Fruit fly (Drosophila melanogaster) whole organism, embryonic: Measurements from ENCODE around the gene MAPk-Ak2.

Experiments used
- Blimp-1 ChIP-seq: fragments of 200-800 bp; sonication (Bioruptor generic); optimal IDR thresholded peaks from 3 replicates; lab custom pipeline; 2018; ENCODE audit warnings: missing biosample characterization, missing genetic modification characterization, mild to moderate bottlenecking, moderate library complexity, missing genetic modification reagents
- C15 ChIP-seq: fragments of 200-800 bp; sonication (Bioruptor generic); IDR thresholded peaks from 3 replicates; pipeline ENCODE4 v1.3.6; 2022; ENCODE audit warnings: missing biosample characterization, missing genetic modification characterization
- CG10321 ChIP-seq: fragments of 200-800 bp; sonication (Bioruptor generic); IDR thresholded peaks from 2 replicates; pipeline ENCODE4 v1.3.6; 2022; ENCODE audit warnings: missing biosample characterization, missing genetic modification characterization
- CG12155 ChIP-seq: fragments of 200-800 bp; sonication (Bioruptor generic); optimal IDR thresholded peaks from 3 replicates; lab custom pipeline; 2016; ENCODE audit warnings: missing biosample characterization, missing genetic modification characterization
- CG12236 ChIP-seq: fragments of 200-800 bp; sonication (Bioruptor generic); optimal IDR thresholded peaks from 2 replicates; lab custom pipeline; 2016; ENCODE audit warnings: missing biosample characterization, missing genetic modification characterization
- CG13123 ChIP-seq: fragments of 200-800 bp; sonication (Bioruptor generic); optimal IDR thresholded peaks from 2 replicates; lab custom pipeline; 2016; ENCODE audit warnings: missing biosample characterization, missing genetic modification characterization
- CG13775 ChIP-seq: fragments of 200-800 bp; sonication (Bioruptor generic); optimal IDR thresholded peaks from 3 replicates; lab custom pipeline; 2017; ENCODE audit warnings: missing biosample characterization, mild to moderate bottlenecking, missing genetic modification characterization
- CG14441 ChIP-seq: fragments of 200-800 bp; sonication (Bioruptor generic); IDR thresholded peaks from 2 replicates; pipeline ENCODE4 v1.3.6; 2022; ENCODE audit warnings: missing biosample characterization, missing genetic modification characterization
- CG15269 ChIP-seq: fragments of 200-800 bp; sonication (Bioruptor generic); optimal IDR thresholded peaks from 2 replicates; lab custom pipeline; 2018; ENCODE audit warnings: missing biosample characterization, mild to moderate bottlenecking, missing genetic modification characterization, moderate library complexity
- CG15479 ChIP-seq: fragments of 200-800 bp; sonication (Bioruptor generic); optimal IDR thresholded peaks from 3 replicates; lab custom pipeline; 2019; ENCODE audit warnings: missing biosample characterization, mild to moderate bottlenecking, missing genetic modification characterization, moderate library complexity
- CG17568 ChIP-seq: fragments of 200-800 bp; sonication (Bioruptor generic); optimal IDR thresholded peaks from 2 replicates; lab custom pipeline; 2018; ENCODE audit warnings: missing biosample characterization, mild to moderate bottlenecking, missing genetic modification characterization, moderate library complexity
- CG2199 ChIP-seq: fragments of 200-800 bp; sonication (Bioruptor generic); IDR thresholded peaks from 3 replicates; pipeline ENCODE4 v1.3.6; 2022; ENCODE audit warnings: missing biosample characterization, missing genetic modification characterization
- CG30431 ChIP-seq: fragments of 200-800 bp; sonication (Bioruptor generic); optimal IDR thresholded peaks from 2 replicates; lab custom pipeline; 2017; ENCODE audit warnings: missing biosample characterization, missing genetic modification characterization
- CG34422 ChIP-seq: fragments of 200-800 bp; sonication (Bioruptor generic); IDR thresholded peaks from 3 replicates; pipeline ENCODE4 v1.3.6; 2022; ENCODE audit warnings: missing biosample characterization, missing genetic modification characterization
- CG4854 ChIP-seq: fragments of 200-800 bp; sonication (Bioruptor generic); optimal IDR thresholded peaks from 2 replicates; lab custom pipeline; 2016; ENCODE audit warnings: missing biosample characterization, missing genetic modification characterization, inconsistent platforms
- CG6254 ChIP-seq: fragments of 200-800 bp; sonication (Bioruptor generic); optimal IDR thresholded peaks from 3 replicates; lab custom pipeline; 2017; ENCODE audit warnings: mild to moderate bottlenecking, missing biosample characterization, missing genetic modification reagents, missing genetic modification characterization
- CG7372 ChIP-seq: fragments of 200-800 bp; sonication (Bioruptor generic); IDR thresholded peaks from 2 replicates; pipeline ENCODE4 v1.3.6; 2022; ENCODE audit warnings: missing biosample characterization, missing genetic modification characterization
- CG7745 ChIP-seq: fragments of 200-800 bp; sonication (Bioruptor generic); optimal IDR thresholded peaks from 2 replicates; lab custom pipeline; 2018; ENCODE audit warnings: missing biosample characterization, mild to moderate bottlenecking, missing genetic modification characterization, moderate library complexity
- Dad ChIP-seq: fragments of 200-800 bp; sonication (Bioruptor generic); optimal IDR thresholded peaks from 3 replicates; lab custom pipeline; 2016; ENCODE audit warnings: missing biosample characterization, missing genetic modification characterization
- Dref ChIP-seq: fragments of 200-800 bp; sonication (Bioruptor generic); IDR thresholded peaks from 2 replicates; pipeline ENCODE4 v1.3.6; 2022; ENCODE audit warnings: missing biosample characterization, missing genetic modification characterization
- Ets97D ChIP-seq: fragments of 200-800 bp; sonication (Bioruptor generic); optimal IDR thresholded peaks from 3 replicates; lab custom pipeline; 2016; ENCODE audit warnings: missing biosample characterization, missing genetic modification characterization
- Fer2 ChIP-seq: fragments of 200-800 bp; sonication (Bioruptor generic); optimal IDR thresholded peaks from 2 replicates; lab custom pipeline; 2018; ENCODE audit warnings: missing biosample characterization, mild to moderate bottlenecking, missing genetic modification characterization, moderate library complexity
- GATAe ChIP-seq: fragments of 200-800 bp; sonication (Bioruptor generic); conservative IDR thresholded peaks from 2 replicates; pipeline ENCODE4 v1.3.6; 2022; ENCODE audit warnings: missing biosample characterization, missing genetic modification characterization
- Gug ChIP-seq: fragments of 200-800 bp; sonication (Bioruptor generic); IDR thresholded peaks from 4 replicates; pipeline ENCODE4 v1.3.6; 2022; ENCODE audit warnings: missing biosample characterization, missing genetic modification characterization
- H15 ChIP-seq: fragments of 200-800 bp; sonication (Bioruptor generic); IDR thresholded peaks from 3 replicates; pipeline ENCODE4 v1.3.6; 2022; ENCODE audit warnings: missing biosample characterization, missing genetic modification characterization
- HLH4C ChIP-seq: fragments of 200-800 bp; sonication (Bioruptor generic); IDR thresholded peaks from 3 replicates; pipeline ENCODE4 v1.3.6; 2022; ENCODE audit warnings: missing biosample characterization, missing genetic modification characterization; ENCODE audit not compliant: partially characterized antibody
- Hmr ChIP-seq: fragments of 200-800 bp; sonication (Bioruptor generic); optimal IDR thresholded peaks from 3 replicates; lab custom pipeline; 2017; ENCODE audit warnings: mild to moderate bottlenecking, missing biosample characterization, missing genetic modification reagents, missing genetic modification characterization
- Hr39 ChIP-seq: fragments of >200 bp; optimal IDR thresholded peaks from 2 replicates; lab custom pipeline; 2017
- Hsf ChIP-seq: fragments of 200-800 bp; sonication (Bioruptor generic); optimal IDR thresholded peaks from 3 replicates; lab custom pipeline; 2016; ENCODE audit warnings: missing biosample characterization, missing genetic modification characterization
- Mad ChIP-seq: fragments of 200-800 bp; sonication (Bioruptor generic); optimal IDR thresholded peaks from 2 replicates; lab custom pipeline; 2016; ENCODE audit warnings: missing biosample characterization, missing genetic modification characterization
- NC2β ChIP-seq: fragments of 200-800 bp; sonication (Bioruptor generic); optimal IDR thresholded peaks from 2 replicates; lab custom pipeline; 2016; ENCODE audit warnings: missing biosample characterization, missing genetic modification characterization
- NFAT ChIP-seq: fragments of 200-800 bp; sonication (Bioruptor generic); IDR thresholded peaks from 2 replicates; pipeline ENCODE4 v1.3.6; 2022; ENCODE audit warnings: missing biosample characterization, missing genetic modification characterization
- Rfx ChIP-seq: fragments of 200-800 bp; sonication (Bioruptor generic); IDR thresholded peaks from 2 replicates; pipeline ENCODE4 v1.3.6; 2022; ENCODE audit warnings: missing biosample characterization, missing genetic modification characterization
- Taf1 ChIP-seq: fragments of 200-800 bp; sonication (Bioruptor generic); IDR thresholded peaks from 2 replicates; pipeline ENCODE4 v1.3.6; 2022; ENCODE audit warnings: missing biosample characterization, missing genetic modification characterization
- Trl ChIP-seq, 3 experiments: fragments of >200 bp in 2 of 3; fragments of 200-800 bp in 1 of 3; sonication (Bioruptor generic) in 1 of 3; optimal IDR thresholded peaks; 2 replicates in 1 of 3; 3 replicates in 2 of 3; lab custom pipeline; 2016 to 2017; ENCODE audit warnings: missing biosample characterization in 1 of 3, missing genetic modification characterization in 1 of 3
- aop ChIP-seq: fragments of 200-800 bp; sonication (Bioruptor generic); IDR thresholded peaks from 2 replicates; pipeline ENCODE4 v1.3.6; 2022; ENCODE audit warnings: missing biosample characterization, missing genetic modification characterization
- ara ChIP-seq: fragments of 200-800 bp; sonication (Bioruptor generic); IDR thresholded peaks from 2 replicates; pipeline ENCODE4 v1.3.6; 2022; ENCODE audit warnings: missing biosample characterization, missing genetic modification characterization
- dati ChIP-seq: fragments of 200-800 bp; sonication (Bioruptor generic); IDR thresholded peaks from 2 replicates; pipeline ENCODE4 v1.3.6; 2022; ENCODE audit warnings: missing biosample characterization, missing genetic modification characterization
- gce ChIP-seq: fragments of 200-800 bp; sonication (Bioruptor generic); IDR thresholded peaks from 3 replicates; pipeline ENCODE4 v1.3.6; 2022; ENCODE audit warnings: missing biosample characterization, missing genetic modification characterization
- her ChIP-seq: fragments of 200-800 bp; sonication (Bioruptor generic); optimal IDR thresholded peaks from 2 replicates; lab custom pipeline; 2016; ENCODE audit warnings: missing biosample characterization, missing genetic modification characterization
- ind ChIP-seq: fragments of 200-800 bp; sonication (Bioruptor generic); optimal IDR thresholded peaks from 3 replicates; lab custom pipeline; 2016; ENCODE audit warnings: missing biosample characterization, missing genetic modification characterization
- kah ChIP-seq: fragments of 200-800 bp; sonication (Bioruptor generic); optimal IDR thresholded peaks from 2 replicates; lab custom pipeline; 2018; ENCODE audit warnings: missing biosample characterization, mild to moderate bottlenecking, missing genetic modification characterization
- kay ChIP-seq: fragments of 200-800 bp; sonication (Bioruptor generic); optimal IDR thresholded peaks from 2 replicates; lab custom pipeline; 2016; ENCODE audit warnings: missing biosample characterization, missing genetic modification characterization
- mam ChIP-seq: fragments of 200-800 bp; sonication (Bioruptor generic); optimal IDR thresholded peaks from 3 replicates; lab custom pipeline; 2016; ENCODE audit warnings: missing biosample characterization, missing genetic modification characterization
- oc ChIP-seq: fragments of 200-800 bp; sonication (Bioruptor generic); optimal IDR thresholded peaks from 2 replicates; lab custom pipeline; 2018; ENCODE audit warnings: missing biosample characterization, mild to moderate bottlenecking, missing genetic modification characterization, moderate library complexity
- sc ChIP-seq, 3 experiments: fragments of >200 bp in 2 of 3; fragments of 200-800 bp in 1 of 3; sonication (Bioruptor generic) in 1 of 3; optimal IDR thresholded peaks; 2 replicates in 2 of 3; 3 replicates in 1 of 3; lab custom pipeline; 2017; ENCODE audit warnings: mild to moderate bottlenecking in 1 of 3, missing biosample characterization in 1 of 3, missing genetic modification characterization in 1 of 3, missing genetic modification reagents in 1 of 3
- trem ChIP-seq: fragments of 200-800 bp; optimal IDR thresholded peaks from 3 replicates; lab custom pipeline; 2019; ENCODE audit warnings: missing biosample characterization, mild to moderate bottlenecking, missing genetic modification characterization, moderate library complexity
- vnd ChIP-seq: fragments of 200-800 bp; sonication (Bioruptor generic); IDR thresholded peaks from 3 replicates; pipeline ENCODE4 v1.3.6; 2022; ENCODE audit warnings: missing biosample characterization, missing genetic modification characterization; ENCODE audit not compliant: partially characterized antibody
- z ChIP-seq: fragments of 200-800 bp; sonication (Bioruptor generic); IDR thresholded peaks from 3 replicates; pipeline ENCODE4 v1.3.6; 2022; ENCODE audit warnings: missing biosample characterization, missing genetic modification characterization
- zfh2 ChIP-seq: fragments of 200-800 bp; sonication (Bioruptor generic); optimal IDR thresholded peaks from 2 replicates; lab custom pipeline; 2016; ENCODE audit warnings: missing biosample characterization, missing genetic modification characterization

The MAPk-Ak2 gene

DNA sequence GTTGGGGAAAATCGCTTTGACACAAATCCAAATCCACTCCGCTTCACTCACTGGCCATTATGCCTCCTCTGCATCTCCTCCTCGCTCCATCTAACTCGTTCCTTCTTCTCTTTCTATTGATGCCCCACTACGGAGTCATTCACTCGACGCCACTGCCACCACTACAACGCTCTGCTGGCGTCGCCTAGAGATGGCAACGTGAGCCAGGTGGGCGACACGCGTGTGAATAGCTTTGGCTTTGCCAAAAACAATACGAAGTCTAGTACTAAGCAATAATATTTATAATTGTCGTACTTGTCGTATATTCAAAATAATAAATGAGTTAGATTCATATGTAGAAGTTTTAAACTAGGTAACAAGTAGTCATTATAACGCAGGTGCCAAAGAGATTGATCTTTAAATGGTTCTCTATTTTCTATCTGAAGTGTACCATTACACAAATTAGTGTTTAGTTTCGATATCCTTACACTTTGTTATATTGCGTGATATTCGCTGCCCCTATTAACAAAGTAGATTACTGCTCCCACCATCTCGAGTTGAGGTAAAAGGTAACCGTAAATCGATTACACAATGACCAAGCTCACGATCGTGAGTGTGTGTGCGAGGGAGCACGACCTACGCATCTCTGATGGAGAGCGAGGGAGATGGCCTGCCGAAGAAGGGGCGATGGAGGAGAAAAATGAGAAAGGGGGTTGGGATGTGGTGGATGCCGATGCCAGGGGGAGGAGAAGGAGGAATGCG lies 18.8 kb downstream of the MAPk-Ak2 start (continued):
- TF ChIP-seq zfh2 (GFP tag; lab: Kevin White, UChicago) (peak; percentile 23), sc (optimal IDR thresholded peaks at IDR 0.05; lab: Kevin White, UChicago) (no peak), sc (GFP tag; optimal IDR thresholded peaks at IDR 0.05; lab: Kevin White, UChicago) (no peak), CG12236 (GFP tag; lab: Kevin White, UChicago) (no peak), Blimp-1 (GFP tag; lab: Kevin White, UChicago) (peak; percentile 20), C15 (GFP tag; lab: Robert Waterston, UW) (no peak), CG34422 (0 out of 3 replicates have a peak, but pooled peaks have one; percentile 13), kah (peak; percentile 25), Mad (GFP tag; lab: Kevin White, UChicago) (no peak), kay (GFP tag; lab: Kevin White, UChicago) (no peak), oc (tag; lab: Kevin White, UChicago) (no peak), gce (GFP tag; lab: Robert Waterston, UW) (no peak), Gug (GFP tag; lab: Robert Waterston, UW) (peak; percentile 61; the same call in 1 of the 4 replicates), mam (GFP tag; lab: Kevin White, UChicago) (peak; percentile 50), Taf1 (GFP tag; lab: Robert Waterston, UW) (no peak), ara (no peak), Hr39 (no peak), Hsf (GFP tag; lab: Kevin White, UChicago) (peak; percentile 3), CG15479 (GFP tag; lab: Kevin White, UChicago) (no peak), ind (GFP tag; lab: Kevin White, UChicago) (no peak), CG30431 (no peak), CG4854 (GFP tag; lab: Kevin White, UChicago) (no peak), vnd (peak; percentile 65), CG6254 (GFP tag; lab: Kevin White, UChicago) (no peak), CG7745 (tag; lab: Kevin White, UChicago) (no peak), CG15269 (tag; lab: Kevin White, UChicago) (no peak), CG2199 (GFP tag; lab: Robert Waterston, UW) (no peak), Dad (GFP tag; lab: Kevin White, UChicago) (no peak), CG14441 (GFP tag; lab: Robert Waterston, UW) (no peak), CG13123 (GFP tag; lab: Kevin White, UChicago) (no peak), NFAT (GFP tag; lab: Robert Waterston, UW) (peak; percentile 55; the same call in 1 of the 2 replicates), Hmr (GFP tag; lab: Kevin White, UChicago) (peak; percentile 41), HLH4C (GFP tag; lab: Robert Waterston, UW) (peak; percentile 40; the same call in 2 of the 3 replicates), trem (tag; lab: Kevin White, UChicago) (no peak), CG12155 (GFP tag; lab: Kevin White, UChicago) (peak; percentile 49), CG13775 (no peak), Ets97D (no peak), GATAe (no peak), CG7372 (no peak), dati (GFP tag; lab: Robert Waterston, UW) (no peak), Rfx (GFP tag; lab: Robert Waterston, UW) (peak; percentile 58), H15 (GFP tag; lab: Robert Waterston, UW) (0 out of 3 replicates have a peak, but pooled peaks have one; percentile 32), NC2β (GFP tag; lab: Kevin White, UChicago) (no peak), z (peak; percentile 62; the same call in 2 of the 3 replicates), CG17568 (GFP tag; lab: Kevin White, UChicago) (no peak), aop (GFP tag; lab: Robert Waterston, UW) (no peak), her (GFP tag; lab: Kevin White, UChicago) (peak; percentile 9), Fer2 (tag; lab: Kevin White, UChicago) (no peak), Dref (GFP tag; lab: Robert Waterston, UW) (peak; percentile 35), CG10321 (GFP tag; lab: Robert Waterston, UW) (no peak), Trl (optimal IDR thresholded peaks at IDR 0.05; lab: Kevin White, UChicago) (peak in 1 of 2 experiments; percentile 11), Trl (GFP tag; optimal IDR thresholded peaks at IDR 0.05; lab: Kevin White, UChicago) (no peak)
